Worm (Caenorhabditis elegans) whole organism, young adult: ENCODE measurements around the gene F36H9.1.

Experiments
- B0035.1 ChIP-seq: sonication (generic microtip); optimal IDR thresholded peaks from 2 replicates; lab custom pipeline; 2016; ENCODE audit warnings: missing genetic modification characterization, mild to moderate bottlenecking, missing compliant biosample characterization, missing genotype, missing genetic modification reagents
- B0261.1 ChIP-seq: sonication (generic microtip); optimal IDR thresholded peaks from 2 replicates; lab custom pipeline; 2016; ENCODE audit warnings: mild to moderate bottlenecking, missing genetic modification characterization, moderate library complexity, missing compliant biosample characterization
- D2030.7 ChIP-seq: fragments of 200-800 bp; sonication (Bioruptor generic); IDR thresholded peaks from 2 replicates; pipeline ENCODE4 v1.3.6; 2022; ENCODE audit warnings: missing genetic modification reagents, missing genetic modification characterization, missing compliant biosample characterization
- F10E7.11 ChIP-seq: sonication (generic microtip); optimal IDR thresholded peaks from 2 replicates; lab custom pipeline; 2017; ENCODE audit warnings: mild to moderate bottlenecking, missing genetic modification characterization, moderate library complexity, missing compliant biosample characterization
- F39B2.1 ChIP-seq: fragments of 200-800 bp; sonication (Bioruptor generic); IDR thresholded peaks from 2 replicates; pipeline ENCODE4 v1.3.6; 2022; ENCODE audit warnings: missing genetic modification reagents, missing genetic modification characterization, missing compliant biosample characterization
- K12H6.12 ChIP-seq: fragments of 200-800 bp; sonication (Bioruptor generic); optimal IDR thresholded peaks from 2 replicates; lab custom pipeline; 2018; ENCODE audit warnings: mild to moderate bottlenecking, missing genetic modification characterization, missing compliant biosample characterization
- Y53G8AR.9 ChIP-seq: fragments of 200-800 bp; sonication (Bioruptor generic); conservative IDR thresholded peaks from 2 replicates; pipeline ENCODE4 v1.3.6; 2022; ENCODE audit warnings: missing genetic modification reagents, missing genetic modification characterization, missing compliant biosample characterization
- Y67H2A.10 ChIP-seq: fragments of 200-800 bp; sonication (Bioruptor generic); conservative IDR thresholded peaks from 2 replicates; pipeline ENCODE4 v1.3.6; 2022; ENCODE audit warnings: missing genetic modification reagents, missing genetic modification characterization, missing compliant biosample characterization
- atf-7 ChIP-seq: sonication (generic microtip); optimal IDR thresholded peaks from 2 replicates; lab custom pipeline; 2017; ENCODE audit warnings: mild to moderate bottlenecking, missing genetic modification characterization, missing compliant biosample characterization
- attf-5 ChIP-seq: fragments of 200-800 bp; sonication (Bioruptor generic); optimal IDR thresholded peaks from 2 replicates; lab custom pipeline; 2018; ENCODE audit warnings: mild to moderate bottlenecking, missing genetic modification characterization, missing compliant biosample characterization
- bed-2 ChIP-seq: fragments of 200-800 bp; sonication (Bioruptor generic); IDR thresholded peaks from 2 replicates; pipeline ENCODE4 v1.3.6; 2022; ENCODE audit warnings: missing genetic modification reagents, missing genetic modification characterization, missing compliant biosample characterization
- cebp-1 ChIP-seq, 2 experiments: fragments of 200-800 bp in 1 of 2; sonication (Bioruptor generic) in 1 of 2; sonication (generic microtip) in 1 of 2; IDR thresholded peaks in 1 of 2; optimal IDR thresholded peaks in 1 of 2; 2 replicates each; pipeline versions ENCODE4 v1.3.6 to Lab custom; 2017 to 2022; ENCODE audit warnings: missing compliant biosample characterization in 2 of 2, missing genetic modification characterization in 2 of 2, mild to moderate bottlenecking in 1 of 2, missing genetic modification reagents in 1 of 2, moderate library complexity in 1 of 2
- dox-1 ChIP-seq: fragments of 200-800 bp; sonication (Bioruptor generic); IDR thresholded peaks from 2 replicates; pipeline ENCODE4 v1.3.6; 2022; ENCODE audit warnings: missing genetic modification reagents, missing genetic modification characterization, missing compliant biosample characterization
- egl-18 ChIP-seq: fragments of 200-800 bp; sonication (Bioruptor generic); IDR thresholded peaks from 2 replicates; pipeline ENCODE4 v1.3.6; 2022; ENCODE audit warnings: missing genetic modification reagents, missing genetic modification characterization, missing compliant biosample characterization
- egl-44 ChIP-seq: fragments of 200-800 bp; sonication (Bioruptor generic); IDR thresholded peaks from 2 replicates; pipeline ENCODE4 v1.3.6; 2022; ENCODE audit warnings: missing genetic modification reagents, missing genetic modification characterization, missing compliant biosample characterization
- egrh-3 ChIP-seq: fragments of 200-800 bp; sonication (Bioruptor generic); IDR thresholded peaks from 2 replicates; pipeline ENCODE4 v1.3.6; 2022; ENCODE audit warnings: missing genetic modification reagents, missing genetic modification characterization, missing compliant biosample characterization
- ekl-4 ChIP-seq: fragments of 200-800 bp; sonication (Bioruptor generic); IDR thresholded peaks from 2 replicates; pipeline ENCODE4 v1.3.6; 2022; ENCODE audit warnings: missing genetic modification reagents, missing genetic modification characterization, missing compliant biosample characterization
- gei-17 ChIP-seq: fragments of 200-800 bp; sonication (Bioruptor generic); optimal IDR thresholded peaks from 2 replicates; lab custom pipeline; 2018; ENCODE audit warnings: mild to moderate bottlenecking, missing genetic modification characterization, missing compliant biosample characterization
- hlh-12 ChIP-seq: sonication (generic microtip); optimal IDR thresholded peaks from 2 replicates; lab custom pipeline; 2016; ENCODE audit warnings: missing genetic modification characterization, missing compliant biosample characterization
- hlh-26 ChIP-seq: fragments of 200-800 bp; sonication (Bioruptor generic); conservative IDR thresholded peaks from 2 replicates; pipeline ENCODE4 v1.3.6; 2022; ENCODE audit warnings: missing genetic modification reagents, missing genetic modification characterization, missing compliant biosample characterization
- hmg-1.2 ChIP-seq: fragments of 200-800 bp; sonication (Bioruptor generic); IDR thresholded peaks from 2 replicates; pipeline ENCODE4 v1.3.6; 2022; ENCODE audit warnings: missing genetic modification reagents, missing genetic modification characterization, missing compliant biosample characterization
- lir-1 ChIP-seq: fragments of 200-800 bp; sonication (Bioruptor generic); conservative IDR thresholded peaks from 2 replicates; pipeline ENCODE4 v1.3.6; 2022; ENCODE audit warnings: missing genetic modification reagents, missing genetic modification characterization, missing compliant biosample characterization
- madf-10 ChIP-seq: sonication (generic microtip); optimal IDR thresholded peaks from 2 replicates; lab custom pipeline; 2016; ENCODE audit warnings: mild to moderate bottlenecking, missing genetic modification characterization, missing compliant biosample characterization
- madf-3 ChIP-seq: fragments of 200-800 bp; sonication (Bioruptor generic); IDR thresholded peaks from 2 replicates; pipeline ENCODE4 v1.3.6; 2022; ENCODE audit warnings: missing genetic modification reagents, missing genetic modification characterization, missing compliant biosample characterization
- madf-6 ChIP-seq: fragments of 200-800 bp; sonication (Bioruptor generic); IDR thresholded peaks from 2 replicates; pipeline ENCODE4 v1.3.6; 2022; ENCODE audit warnings: missing genetic modification reagents, missing genetic modification characterization, missing compliant biosample characterization
- nfya-1 ChIP-seq: sonication (generic microtip); optimal IDR thresholded peaks from 2 replicates; lab custom pipeline; 2017; ENCODE audit warnings: antibody characterized with exemption, missing compliant biosample characterization, missing genetic modification characterization, borderline replicate concordance; ENCODE audit not compliant: insufficient read depth
- nfyb-1 ChIP-seq: fragments of 200-800 bp; sonication (Bioruptor generic); IDR thresholded peaks from 2 replicates; pipeline ENCODE4 v1.3.6; 2022; ENCODE audit warnings: missing genetic modification reagents, missing genetic modification characterization, missing compliant biosample characterization
- nhr-80 ChIP-seq: sonication (generic microtip); optimal IDR thresholded peaks from 2 replicates; lab custom pipeline; 2016; ENCODE audit warnings: missing genetic modification characterization, missing compliant biosample characterization
- pha-4 ChIP-seq: fragments of 150-350 bp; sonication (generic microtip); optimal IDR thresholded peaks from 2 replicates; lab custom pipeline; 2014; ENCODE audit warnings: missing biosample characterization, missing genetic modification reagents, missing genetic modification characterization
- snpc-1.1 ChIP-seq: sonication (generic microtip); optimal IDR thresholded peaks from 2 replicates; lab custom pipeline; 2017; ENCODE audit warnings: missing genetic modification characterization, mild to moderate bottlenecking, missing compliant biosample characterization, antibody characterized with exemption, moderate library complexity, missing genotype, missing genetic modification reagents; ENCODE audit not compliant: insufficient read depth
- snpc-4 ChIP-seq, 5 experiments: fragments of 150-350 bp in 1 of 5; sonication (generic microtip) in 4 of 5; optimal IDR thresholded peaks; 2 replicates each; lab custom pipeline; 2014 to 2018; ENCODE audit warnings: missing genetic modification characterization in 5 of 5, missing biosample characterization in 3 of 5, antibody characterized with exemption in 2 of 5, mild to moderate bottlenecking in 2 of 5, missing compliant biosample characterization in 2 of 5, missing genotype in 2 of 5, moderate library complexity in 2 of 5, missing genetic modification reagents in 1 of 5
- zfh-2 ChIP-seq: fragments of 200-800 bp; sonication (Bioruptor generic); conservative IDR thresholded peaks from 2 replicates; pipeline ENCODE4 v1.3.6; 2022; ENCODE audit warnings: missing genetic modification reagents, missing genetic modification characterization, missing compliant biosample characterization
- zim-3 ChIP-seq: sonication (generic microtip); optimal IDR thresholded peaks from 2 replicates; lab custom pipeline; 2017; ENCODE audit warnings: mild to moderate bottlenecking, missing genetic modification characterization, moderate library complexity, missing compliant biosample characterization
- ztf-25 ChIP-seq: fragments of 200-800 bp; sonication (Bioruptor generic); IDR thresholded peaks from 2 replicates; pipeline ENCODE4 v1.3.6; 2022; ENCODE audit warnings: missing genetic modification reagents, missing genetic modification characterization, missing compliant biosample characterization

F36H9.1 gene

ce11 chrV:1752496-1752895 is 41.8 kb upstream of the F36H9.1 start, which contains the start of gene ZK697.1 (continued):
- TF ChIP-seq madf-6 (GFP tag; lab: Robert Waterston, UW): no peak
- no peak for TF ChIP-seq dox-1 (GFP tag; lab: Robert Waterston, UW)
- TF ChIP-seq zim-3 (tag; lab: Kevin White, UChicago): no peak

ce11 chrV:1755589-1755988 is 38.7 kb upstream of the F36H9.1 start, which contains the start of gene ZK697.14:
Gene ZK697.14 (minus strand): TSS chrV:1755689.
- no peak for TF ChIP-seq K12H6.12 (tag; lab: Kevin White, UChicago)
- TF ChIP-seq madf-6 (GFP tag; lab: Robert Waterston, UW): no peak
- TF ChIP-seq madf-3: no peak
- no peak for TF ChIP-seq snpc-1.1
- no peak for TF ChIP-seq egrh-3 (GFP tag; lab: Robert Waterston, UW)
- no peak for TF ChIP-seq ztf-25 (GFP tag; lab: Robert Waterston, UW)
- no peak for TF ChIP-seq hlh-26 (GFP tag; lab: Robert Waterston, UW)
- no peak for TF ChIP-seq egl-18 (GFP tag; lab: Robert Waterston, UW)
- no peak for TF ChIP-seq hmg-1.2 (GFP tag; lab: Robert Waterston, UW)
- TF ChIP-seq hlh-12 (tag; lab: Kevin White, UChicago): no peak
- TF ChIP-seq egl-44: no peak
- TF ChIP-seq ekl-4 (GFP tag; lab: Robert Waterston, UW): no peak
- TF ChIP-seq pha-4 (tag; lab: Kevin White, UChicago): no peak
- no peak for TF ChIP-seq D2030.7 (GFP tag; lab: Robert Waterston, UW)

- TF ChIP-seq egrh-3 (GFP tag; lab: Robert Waterston, UW): no peak
- TF ChIP-seq nhr-80: peak; percentile 32
These were observed 38.2 kb upstream of the F36H9.1 start for ce11 chrV:1756099-1756498.

ce11 chrV:1756856-1757255 is 37.5 kb upstream of the F36H9.1 start, which contains the start of gene clec-204:
Gene clec-204 (plus strand): TSS chrV:1757156.
- TF ChIP-seq madf-6 (GFP tag; lab: Robert Waterston, UW) (no peak), nhr-80 (peak; percentile 0)

- TF ChIP-seq lir-1 (GFP tag; lab: Robert Waterston, UW): no peak
- TF ChIP-seq madf-10 (tag; lab: Kevin White, UChicago): no peak
- TF ChIP-seq nhr-80: peak; percentile 46
- TF ChIP-seq B0035.1 (tag; lab: Kevin White, UChicago): no peak
These were observed 33.6 kb upstream of the F36H9.1 start, which contains the start of gene clec-205 for ce11 chrV:1760682-1761081. Gene clec-205 (plus strand): TSS chrV:1760893.

- TF ChIP-seq nfyb-1 (no peak), egrh-3 (GFP tag; lab: Robert Waterston, UW) (no peak), nfya-1 (tag; lab: Kevin White, UChicago) (no peak)
These were observed 26.9 kb upstream of the F36H9.1 start for ce11 chrV:1767427-1767826.

- TF ChIP-seq ztf-25 (GFP tag; lab: Robert Waterston, UW) (no peak), Y53G8AR.9 (GFP tag; lab: Robert Waterston, UW) (no peak), zim-3 (tag; lab: Kevin White, UChicago) (no peak), cebp-1 (GFP tag; IDR thresholded peaks at IDR 0.05; lab: Robert Waterston, UW) (no peak), cebp-1 (tag; optimal IDR thresholded peaks at IDR 0.05; lab: Kevin White, UChicago) (peak; percentile 42), zfh-2 (GFP tag; lab: Robert Waterston, UW) (0 out of 2 replicates have a peak, but pooled peaks have one; percentile 23), F39B2.1 (no peak), snpc-4 (GFP tag; optimal IDR thresholded peaks at IDR 0.05; lab: Kevin White, UChicago) (no peak), snpc-4 (tag; optimal IDR thresholded peaks at IDR 0.05; lab: Kevin White, UChicago) (no peak), F10E7.11 (no peak), bed-2 (GFP tag; lab: Robert Waterston, UW) (no peak), attf-5 (GFP tag; lab: Kevin White, UChicago) (peak; percentile 20), Y67H2A.10 (no peak), ekl-4 (GFP tag; lab: Robert Waterston, UW) (no peak), atf-7 (tag; lab: Kevin White, UChicago) (no peak), hmg-1.2 (GFP tag; lab: Robert Waterston, UW) (peak; percentile 16; the same call in 1 of the 2 replicates), nhr-80 (peak; percentile 61), B0035.1 (tag; lab: Kevin White, UChicago) (no peak), B0261.1 (tag; lab: Kevin White, UChicago) (no peak), dox-1 (GFP tag; lab: Robert Waterston, UW) (peak; percentile 52; the same call in 1 of the 2 replicates), madf-10 (tag; lab: Kevin White, UChicago) (no peak), gei-17 (GFP tag; lab: Kevin White, UChicago) (no peak)
These were observed 22.6 kb upstream of the F36H9.1 start, which contains the start of gene dhs-13 for ce11 chrV:1771727-1772126. Gene dhs-13 (minus strand): TSS chrV:1771734.
